Worm (Caenorhabditis elegans) whole organism, mixed stage, embryonic: ENCODE measurements around the gene Y51A2D.8.

Experiments used
- M03D4.4 ChIP-seq: sonication (generic microtip); optimal IDR thresholded peaks from 2 replicates; lab custom pipeline; 2017; ENCODE audit warnings: mild to moderate bottlenecking, missing genetic modification characterization, missing compliant biosample characterization
- bed-3 ChIP-seq: fragments of 200-800 bp; sonication (Bioruptor generic); optimal IDR thresholded peaks from 3 replicates; lab custom pipeline; 2018; ENCODE audit warnings: mild to moderate bottlenecking, missing genetic modification characterization, moderate library complexity, missing compliant biosample characterization
- blmp-1 ChIP-seq: fragments of 150-350 bp; optimal IDR thresholded peaks from 2 replicates; lab custom pipeline; 2014; ENCODE audit warnings: missing biosample characterization, missing genetic modification characterization
- ceh-39 ChIP-seq: fragments of 150-350 bp; optimal IDR thresholded peaks from 2 replicates; lab custom pipeline; 2014; ENCODE audit warnings: missing biosample characterization, missing genetic modification characterization
- ceh-43 ChIP-seq: fragments of 200-800 bp; sonication (Bioruptor generic); optimal IDR thresholded peaks from 2 replicates; lab custom pipeline; 2018; ENCODE audit warnings: mild to moderate bottlenecking, missing genetic modification characterization, moderate library complexity, missing compliant biosample characterization
- ceh-83 ChIP-seq: fragments of 200-800 bp; sonication (Bioruptor generic); optimal IDR thresholded peaks from 2 replicates; lab custom pipeline; 2018; ENCODE audit warnings: mild to moderate bottlenecking, missing genetic modification characterization, missing compliant biosample characterization
- ces-1 ChIP-seq: fragments of 150-350 bp; optimal IDR thresholded peaks from 2 replicates; lab custom pipeline; 2014; ENCODE audit warnings: missing biosample characterization, missing genetic modification reagents, missing genetic modification characterization
- elt-1 ChIP-seq: sonication (generic microtip); optimal IDR thresholded peaks from 2 replicates; lab custom pipeline; 2017; ENCODE audit warnings: missing genetic modification characterization, mild to moderate bottlenecking, missing compliant biosample characterization, antibody characterized with exemption, moderate library complexity, borderline replicate concordance; ENCODE audit not compliant: insufficient read depth
- hlh-1 ChIP-seq: fragments of 150-350 bp; optimal IDR thresholded peaks from 2 replicates; lab custom pipeline; 2014; ENCODE audit warnings: missing biosample characterization, missing genetic modification reagents, missing genetic modification characterization
- lin-13 ChIP-seq: fragments of 150-350 bp; optimal IDR thresholded peaks from 2 replicates; lab custom pipeline; 2014; ENCODE audit warnings: missing biosample characterization, missing genetic modification characterization
- lin-32 ChIP-seq: fragments of 200-800 bp; sonication (Bioruptor generic); optimal IDR thresholded peaks from 2 replicates; lab custom pipeline; 2018; ENCODE audit warnings: mild to moderate bottlenecking, missing genetic modification characterization, missing compliant biosample characterization
- lsy-2 ChIP-seq: fragments of 150-350 bp; optimal IDR thresholded peaks from 2 replicates; lab custom pipeline; 2014; ENCODE audit warnings: missing biosample characterization, missing genetic modification characterization
- mab-5 ChIP-seq: fragments of 150-350 bp; optimal IDR thresholded peaks from 2 replicates; lab custom pipeline; 2014; ENCODE audit warnings: missing biosample characterization, missing genetic modification characterization
- mls-2 ChIP-seq: sonication (generic microtip); optimal IDR thresholded peaks from 2 replicates; lab custom pipeline; 2016; ENCODE audit warnings: mild to moderate bottlenecking, missing genetic modification characterization, moderate library complexity, missing compliant biosample characterization
- nhr-12 ChIP-seq: fragments of 150-350 bp; optimal IDR thresholded peaks from 2 replicates; lab custom pipeline; 2014; ENCODE audit warnings: missing biosample characterization, missing genetic modification characterization
- nhr-2 ChIP-seq: fragments of 150-350 bp; optimal IDR thresholded peaks from 2 replicates; lab custom pipeline; 2014; ENCODE audit warnings: missing biosample characterization, missing genetic modification characterization
- nhr-237 ChIP-seq: fragments of 150-350 bp; optimal IDR thresholded peaks from 2 replicates; lab custom pipeline; 2014; ENCODE audit warnings: missing biosample characterization, missing genetic modification characterization
- nhr-28 ChIP-seq: fragments of 150-350 bp; optimal IDR thresholded peaks from 2 replicates; lab custom pipeline; 2014; ENCODE audit warnings: missing biosample characterization, missing genetic modification characterization
- nhr-76 ChIP-seq: sonication (generic microtip); optimal IDR thresholded peaks from 2 replicates; lab custom pipeline; 2017; ENCODE audit warnings: missing biosample characterization, missing genetic modification characterization
- pha-4 ChIP-seq: fragments of 150-350 bp; optimal IDR thresholded peaks from 2 replicates; lab custom pipeline; 2018; ENCODE audit warnings: missing biosample characterization, missing genetic modification reagents, missing genetic modification characterization
- snpc-4 ChIP-seq: fragments of 150-350 bp; optimal IDR thresholded peaks from 2 replicates; lab custom pipeline; 2014; ENCODE audit warnings: missing biosample characterization, missing genetic modification characterization
- unc-120 ChIP-seq: sonication (generic microtip); optimal IDR thresholded peaks from 2 replicates; lab custom pipeline; 2017; ENCODE audit warnings: missing genetic modification characterization, missing compliant biosample characterization; ENCODE audit not compliant: poor library complexity, severe bottlenecking
- unc-39 ChIP-seq: fragments of 150-350 bp; optimal IDR thresholded peaks from 2 replicates; lab custom pipeline; 2014; ENCODE audit warnings: missing biosample characterization, missing genetic modification characterization
- unc-62 ChIP-seq: fragments of 150-350 bp; optimal IDR thresholded peaks from 2 replicates; lab custom pipeline; 2014; ENCODE audit warnings: missing biosample characterization, missing genetic modification reagents, missing genetic modification characterization
- zip-8 ChIP-seq: fragments of 150-350 bp; optimal IDR thresholded peaks from 2 replicates; lab custom pipeline; 2014; ENCODE audit warnings: missing biosample characterization, missing genetic modification characterization
- ztf-11 ChIP-seq: fragments of 150-350 bp; optimal IDR thresholded peaks from 2 replicates; lab custom pipeline; 2014; ENCODE audit warnings: missing biosample characterization, missing genetic modification characterization

The Y51A2D.8 gene

DNA sequence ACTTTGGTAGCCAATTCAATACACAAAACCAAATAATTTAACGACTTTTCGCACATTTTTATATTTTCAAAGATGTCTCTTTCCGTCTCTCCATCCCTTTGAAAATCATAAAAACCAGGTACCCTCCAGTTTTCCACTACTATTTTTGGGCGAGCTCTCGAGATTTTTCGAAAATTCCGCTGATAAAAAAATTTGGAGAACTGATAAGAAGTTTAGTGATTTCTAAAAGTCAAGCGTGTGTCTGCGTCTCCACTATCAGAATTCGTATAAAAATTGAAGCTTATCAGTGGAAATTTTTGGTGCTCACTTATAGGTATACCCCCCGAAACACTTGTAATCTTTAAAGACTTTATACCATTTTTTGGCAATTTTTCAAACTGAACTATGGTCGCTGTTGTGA is 37.2 kb downstream of the Y51A2D.8 start, which contains the start of gene hmit-1.1:
Gene hmit-1.1, plus strand, starts transcription at position 294 of the 400 bp plus-strand sequence.
- TF ChIP-seq unc-39 (tag; lab: Kevin White, UChicago): no peak
- no peak for TF ChIP-seq ztf-11
- TF ChIP-seq M03D4.4 (tag; lab: Kevin White, UChicago): no peak
- TF ChIP-seq lsy-2 (tag; lab: Kevin White, UChicago): no peak
- TF ChIP-seq nhr-12 (tag; lab: Kevin White, UChicago): no peak
- TF ChIP-seq nhr-28 (tag; lab: Kevin White, UChicago): no peak
- no peak for TF ChIP-seq lin-32 (GFP tag; lab: Kevin White, UChicago)
- no peak for TF ChIP-seq nhr-2
- no peak for TF ChIP-seq ces-1 (GFP tag; lab: Kevin White, UChicago)
- no peak for TF ChIP-seq nhr-237 (tag; lab: Kevin White, UChicago)
- no peak for TF ChIP-seq unc-62

DNA sequence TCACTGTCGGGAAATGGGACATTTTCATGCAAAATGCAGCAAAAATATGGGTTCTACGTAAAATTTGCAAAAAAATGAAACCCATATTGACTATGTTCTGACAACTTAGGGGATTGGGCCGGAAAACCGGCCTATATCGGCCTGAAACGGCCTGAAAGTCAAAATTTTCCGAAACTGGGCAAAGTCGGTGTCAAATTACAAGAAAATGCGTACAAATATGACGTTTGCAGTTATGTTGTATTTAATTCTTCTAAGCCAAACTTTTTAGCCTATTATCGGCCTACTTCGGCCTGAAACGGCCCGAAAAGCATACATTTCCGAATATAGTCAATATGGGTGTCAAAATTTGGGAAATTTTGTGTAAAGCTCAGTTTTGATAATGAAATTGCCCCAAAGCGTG is 41.8 kb downstream of the Y51A2D.8 start:
- no peak for TF ChIP-seq ceh-39 (tag; lab: Kevin White, UChicago)
- TF ChIP-seq unc-39 (tag; lab: Kevin White, UChicago): peak; percentile 85

DNA sequence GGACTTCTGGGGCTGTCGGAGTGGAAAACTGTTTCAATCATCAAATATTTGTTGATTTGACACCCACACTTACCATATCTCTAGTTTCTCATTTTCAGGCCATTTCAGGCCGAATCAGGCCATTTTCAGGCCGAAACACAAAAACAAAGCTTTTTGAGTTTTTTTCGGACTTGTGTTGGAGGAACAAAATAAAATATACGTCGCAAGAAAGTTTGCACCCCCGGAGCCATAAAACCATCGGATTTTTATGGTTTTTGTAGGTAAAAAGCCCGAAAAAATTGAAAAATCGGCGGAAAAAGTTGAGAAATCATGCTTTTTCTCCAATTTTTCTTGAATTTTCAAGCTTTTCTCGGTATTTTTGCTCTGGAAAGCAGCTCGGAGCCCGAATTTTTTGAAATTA is 45.1 kb downstream of the Y51A2D.8 start, which contains the start of gene Y51A2D.1:
Gene Y51A2D.1, plus strand, starts transcription at position 301 of the 400 bp plus-strand sequence.
- no peak for TF ChIP-seq hlh-1
- TF ChIP-seq bed-3: no peak
- no peak for TF ChIP-seq lin-13

DNA sequence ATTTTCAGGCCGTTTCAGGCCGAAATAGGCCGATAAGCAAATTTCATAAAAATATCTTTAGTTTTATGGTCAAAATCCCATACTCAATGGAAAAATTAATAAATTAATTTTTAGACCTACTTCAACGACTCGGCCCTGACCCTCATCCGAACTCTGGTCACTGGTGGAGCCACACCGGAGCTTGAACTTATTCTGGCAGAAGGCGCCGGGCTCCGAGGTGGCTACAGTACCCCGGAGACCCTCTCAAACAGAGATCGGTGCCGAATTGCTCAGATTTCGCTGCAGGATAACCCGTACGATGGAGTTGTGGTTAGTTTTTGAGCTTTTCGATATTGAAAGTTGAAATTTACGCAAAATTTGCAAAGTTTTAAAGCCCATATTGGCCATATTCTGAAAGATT is 46.9 kb downstream of the Y51A2D.8 start:
- TF ChIP-seq ztf-11 (no peak), nhr-237 (tag; lab: Kevin White, UChicago) (no peak), ceh-43 (GFP tag; lab: Kevin White, UChicago) (no peak), unc-120 (no peak), unc-62 (no peak), mls-2 (tag; lab: Kevin White, UChicago) (no peak), elt-1 (tag; lab: Kevin White, UChicago) (no peak), blmp-1 (tag; lab: Kevin White, UChicago) (no peak), lin-32 (GFP tag; lab: Kevin White, UChicago) (no peak), nhr-76 (tag; lab: Kevin White, UChicago) (no peak), ceh-83 (GFP tag; lab: Kevin White, UChicago) (no peak), lsy-2 (tag; lab: Kevin White, UChicago) (no peak), ces-1 (GFP tag; lab: Kevin White, UChicago) (no peak), mab-5 (no peak)

DNA sequence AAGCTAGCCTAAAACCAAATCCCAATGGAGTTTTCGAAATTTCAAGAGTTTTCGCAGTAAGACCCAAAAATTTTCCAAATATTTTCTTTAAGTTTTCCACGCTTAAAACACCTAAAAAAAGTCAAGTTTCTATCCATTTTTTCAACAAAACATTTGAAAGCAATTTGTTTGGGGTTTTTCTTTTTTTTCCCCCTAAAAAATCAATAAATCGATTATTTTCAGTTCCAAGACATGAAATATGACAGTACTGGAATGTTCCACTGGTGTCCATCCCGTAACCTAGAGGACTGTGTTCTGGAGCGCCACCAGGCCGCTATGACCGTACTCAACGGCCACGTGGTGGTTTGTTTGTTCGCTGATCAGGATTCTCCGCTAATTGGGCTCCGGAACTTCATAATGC is 49.0 kb downstream of the Y51A2D.8 start:
- TF ChIP-seq ceh-43 (GFP tag; lab: Kevin White, UChicago): no peak
- no peak for TF ChIP-seq nhr-76 (tag; lab: Kevin White, UChicago)
- TF ChIP-seq ceh-83 (GFP tag; lab: Kevin White, UChicago): no peak
- TF ChIP-seq zip-8 (tag; lab: Kevin White, UChicago): no peak
- no peak for TF ChIP-seq pha-4 (tag; lab: Kevin White, UChicago)
- TF ChIP-seq mab-5: no peak
- TF ChIP-seq nhr-12 (tag; lab: Kevin White, UChicago): no peak
- no peak for TF ChIP-seq unc-120
- TF ChIP-seq snpc-4 (tag; lab: Kevin White, UChicago): no peak
